Worm (Caenorhabditis elegans): ENCODE results near the gene rap-2.
A peak's percentile ranks its signal among the peaks of the same experiment; 100 is the strongest.
"Not testable (repeated sequence)": the region's sequence is repeated elsewhere in the genome, so short reads cannot be mapped to it uniquely, and the experiment has no call there.

rap-2 gene

ce11 chrV:15048107-15048506 is 15.8 kb downstream of the rap-2 start, which contains the start of gene sdc-3:
sdc-3 (minus strand) TSS chrV:15048207.
- peak; percentile 47 for TF ChIP-seq nhr-85 (tag)
- TF ChIP-seq nhr-11 (tag; optimal IDR thresholded peaks at IDR 0.05), result no peak
- no peak for TF ChIP-seq fkh-10 (GFP tag; optimal IDR thresholded peaks at IDR 0.05)
- TF ChIP-seq aly-2 (tag; optimal IDR thresholded peaks at IDR 0.05), result no peak
- TF ChIP-seq dpl-1 (GFP tag; optimal IDR thresholded peaks at IDR 0.05), result peak in 2 of 3 experiments; percentile 14 to 46
- TF ChIP-seq efl-1 (optimal IDR thresholded peaks at IDR 0.05), result peak; percentile 1 to 39
- TF ChIP-seq efl-1 (GFP tag; optimal IDR thresholded peaks at IDR 0.05 in 1 of 2), result peak in 1 of 2 experiments; percentile 29
- TF ChIP-seq nhr-90 (tag; optimal IDR thresholded peaks at IDR 0.05; ENCODE audit: poor library complexity), result no peak

DNA sequence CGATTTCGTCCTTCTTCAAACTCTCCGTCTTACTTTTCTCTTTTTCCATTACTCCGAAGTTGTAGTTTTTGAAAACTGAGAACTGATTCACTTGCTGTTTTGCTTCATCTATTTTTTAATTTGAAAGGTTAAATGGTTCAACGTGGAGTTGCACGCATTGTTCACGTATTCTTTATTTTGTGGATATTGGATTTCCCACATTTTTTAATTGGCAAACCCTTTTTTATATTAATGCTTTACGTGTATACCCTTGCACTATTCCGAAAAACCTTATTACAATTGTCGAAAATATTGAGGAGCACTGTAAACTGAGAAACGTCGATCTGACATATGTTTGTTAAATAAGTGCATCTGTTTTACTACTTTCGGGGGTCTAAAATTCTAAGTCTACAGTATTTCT is 27.1 kb downstream of the rap-2 start, which contains the start of gene melo-3:
Gene melo-3, minus strand, starts transcription at position 101 of the 400 bp plus-strand sequence.
- not testable (repeated sequence) for TF ChIP-seq snu-23 (GFP tag; optimal IDR thresholded peaks at IDR 0.05); unc-30 (tag; optimal IDR thresholded peaks at IDR 0.05); F16B12.6 (tag; optimal IDR thresholded peaks at IDR 0.05)

DNA sequence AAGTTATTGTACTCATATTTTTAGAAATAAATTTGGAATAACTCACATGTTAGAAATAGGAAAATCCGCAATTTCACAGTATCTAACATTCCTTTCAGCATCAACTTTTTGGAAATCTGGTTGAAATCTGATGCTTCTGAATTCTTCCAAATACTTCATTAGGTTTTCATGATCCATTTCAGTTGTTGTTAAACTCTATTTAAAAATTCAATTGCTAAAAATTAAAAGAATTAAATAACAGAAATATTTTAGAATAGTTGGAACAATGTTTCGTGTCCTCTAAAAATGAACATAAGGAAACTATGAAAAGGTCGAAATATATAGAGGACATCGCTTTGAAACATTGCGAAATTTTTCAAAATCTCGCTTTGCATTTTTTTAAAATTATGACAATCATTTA is 32.5 kb downstream of the rap-2 start, which contains the start of gene cng-1:
Gene cng-1, minus strand, starts transcription at position 101 of the 400 bp plus-strand sequence.
- TF ChIP-seq sox-4 (tag; optimal IDR thresholded peaks at IDR 0.05); nhr-85 (tag); fkh-10 (GFP tag; optimal IDR thresholded peaks at IDR 0.05): not testable (repeated sequence)

DNA sequence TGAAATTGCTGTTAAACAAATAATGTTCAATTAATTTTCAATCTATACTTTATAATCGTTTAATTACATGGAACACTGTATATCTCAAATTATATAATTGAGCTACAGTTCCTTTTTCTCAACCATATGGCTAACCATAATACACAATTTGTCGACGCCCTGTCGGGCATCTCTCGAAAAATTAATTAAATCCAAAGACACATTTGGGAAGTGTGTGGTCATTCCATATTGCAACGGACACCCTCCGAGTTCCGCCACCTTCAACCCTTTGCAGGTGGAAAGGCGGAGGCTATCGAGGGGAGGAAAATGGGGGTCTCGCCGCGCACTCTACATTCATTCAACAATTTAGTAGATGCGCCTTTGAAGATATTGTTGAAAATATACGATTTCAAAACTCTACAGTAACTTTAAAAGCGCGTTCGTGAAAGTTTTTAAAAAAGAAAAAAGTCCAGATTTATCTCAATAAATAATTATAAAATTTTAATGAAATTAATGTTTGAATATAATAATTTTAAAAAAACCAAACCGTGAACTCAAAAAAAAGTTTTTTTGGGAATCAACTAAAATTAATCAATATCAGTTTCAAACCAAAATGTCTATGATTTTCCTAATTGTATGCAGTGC is 34.9 kb downstream of the rap-2 start, which contains the start of gene F14H8.8:
Gene F14H8.8, plus strand, starts transcription at position 574 of the 624 bp plus-strand sequence.
- no peak for TF ChIP-seq ceh-88 (GFP tag; IDR thresholded peaks at IDR 0.05)
- peak in 1 of 2 experiments; percentile 7 for TF ChIP-seq lin-35 (GFP tag; optimal IDR thresholded peaks at IDR 0.05)
- TF ChIP-seq rnt-1 (tag; optimal IDR thresholded peaks at IDR 0.05), result peak; percentile 22
- TF ChIP-seq efl-1 (optimal IDR thresholded peaks at IDR 0.05), result peak in 1 of 2 experiments; percentile 22
- no peak for TF ChIP-seq efl-1 (GFP tag; optimal IDR thresholded peaks at IDR 0.05 in 1 of 2)
- TF ChIP-seq hlh-4 (tag; optimal IDR thresholded peaks at IDR 0.05), result no peak
- peak; percentile 69 for TF ChIP-seq nhr-19 (GFP tag; conservative IDR thresholded peaks at IDR 0.05)
- TF ChIP-seq lin-13 (GFP tag; optimal IDR thresholded peaks at IDR 0.05), result no peak
- TF ChIP-seq C04F5.9 (tag; optimal IDR thresholded peaks at IDR 0.05), result no peak
- no peak for TF ChIP-seq unc-98 (GFP tag; IDR thresholded peaks at IDR 0.05)
- TF ChIP-seq ceh-63 (GFP tag; optimal IDR thresholded peaks at IDR 0.05), result no peak
- TF ChIP-seq ets-5 (GFP tag; IDR thresholded peaks at IDR 0.05), result no peak
- peak in 1 of 3 experiments; percentile 12 for TF ChIP-seq dpl-1 (GFP tag; optimal IDR thresholded peaks at IDR 0.05)
- TF ChIP-seq lin-15B (tag; optimal IDR thresholded peaks at IDR 0.05), result no peak
- no peak for TF ChIP-seq Y116A8C.19 (tag; optimal IDR thresholded peaks at IDR 0.05; ENCODE audit: borderline replicate concordance)
- TF ChIP-seq tlp-1 (tag; optimal IDR thresholded peaks at IDR 0.05), result no peak
- TF ChIP-seq nhr-90 (tag; optimal IDR thresholded peaks at IDR 0.05; ENCODE audit: poor library complexity), result peak; percentile 77
- TF ChIP-seq nhr-12 (tag; optimal IDR thresholded peaks at IDR 0.05), result no peak
- TF ChIP-seq nhr-11 (tag; optimal IDR thresholded peaks at IDR 0.05), result no peak
- no peak for TF ChIP-seq ceh-90 (tag; optimal IDR thresholded peaks at IDR 0.05)
- no peak for TF ChIP-seq isw-1 (GFP tag; IDR thresholded peaks at IDR 0.05)
- no peak for TF ChIP-seq efl-3 (GFP tag; optimal IDR thresholded peaks at IDR 0.05)
- TF ChIP-seq sox-4 (tag; optimal IDR thresholded peaks at IDR 0.05), result no peak
- TF ChIP-seq lir-3 (tag; optimal IDR thresholded peaks at IDR 0.05; ENCODE audit: poor library complexity), result no peak
- no peak for TF ChIP-seq C34B4.2 (tag; optimal IDR thresholded peaks at IDR 0.05)
- no peak for TF ChIP-seq ama-1 (optimal IDR thresholded peaks at IDR 0.05)
- TF ChIP-seq blmp-1 (tag; optimal IDR thresholded peaks at IDR 0.05), result no peak
- peak; percentile 49; the same call in 1 of the 2 replicates for TF ChIP-seq grh-1 (GFP tag; IDR thresholded peaks at IDR 0.05)
- no peak for TF ChIP-seq aly-2 (tag; optimal IDR thresholded peaks at IDR 0.05)
- no peak for TF ChIP-seq skn-1 (tag; optimal IDR thresholded peaks at IDR 0.05)
- TF ChIP-seq zip-4 (GFP tag; optimal IDR thresholded peaks at IDR 0.05), result no peak
- TF ChIP-seq snu-23 (GFP tag; optimal IDR thresholded peaks at IDR 0.05), result no peak
- TF ChIP-seq nhr-20 (tag; optimal IDR thresholded peaks at IDR 0.05), result peak; percentile 35
- peak; percentile 97 for TF ChIP-seq snpc-4 (tag; optimal IDR thresholded peaks at IDR 0.05)
- no peak for TF ChIP-seq unc-30 (tag; optimal IDR thresholded peaks at IDR 0.05)
- no peak for TF ChIP-seq dsc-1 (tag; optimal IDR thresholded peaks at IDR 0.05)
- TF ChIP-seq pag-3 (tag; optimal IDR thresholded peaks at IDR 0.05; ENCODE audit: borderline replicate concordance, insufficient read depth), result no peak
- TF ChIP-seq hpl-2 (GFP tag; optimal IDR thresholded peaks at IDR 0.05), result no peak
- TF ChIP-seq mef-2 (tag; optimal IDR thresholded peaks at IDR 0.05), result no peak
- no peak for TF ChIP-seq egl-27 (tag; optimal IDR thresholded peaks at IDR 0.05)
- peak; percentile 78 for TF ChIP-seq nhr-85 (tag)
- no peak for TF ChIP-seq mab-9 (GFP tag; IDR thresholded peaks at IDR 0.05)
